Fruit fly (Drosophila melanogaster) whole organism, embryonic: ENCODE measurements around the gene CG14034.

ENCODE experiments used
- B-H1 ChIP-seq: fragments of 200-800 bp; sonication (Bioruptor generic); IDR thresholded peaks from 3 replicates; pipeline ENCODE4 v1.3.6; 2022; ENCODE audit warnings: missing biosample characterization, missing genetic modification characterization
- CG10654 ChIP-seq: fragments of 200-800 bp; sonication (Bioruptor generic); optimal IDR thresholded peaks from 2 replicates; lab custom pipeline; 2016; ENCODE audit warnings: missing biosample characterization, missing genetic modification characterization
- CG11398 ChIP-seq: fragments of 200-800 bp; sonication (Bioruptor generic); optimal IDR thresholded peaks from 2 replicates; lab custom pipeline; 2016; ENCODE audit warnings: missing biosample characterization, missing genetic modification characterization
- CG11456 ChIP-seq: fragments of 200-800 bp; sonication (Bioruptor generic); IDR thresholded peaks from 3 replicates; pipeline ENCODE4 v1.3.6; 2022; ENCODE audit warnings: missing biosample characterization, missing genetic modification characterization
- CG12236 ChIP-seq: fragments of 200-800 bp; sonication (Bioruptor generic); optimal IDR thresholded peaks from 2 replicates; lab custom pipeline; 2016; ENCODE audit warnings: missing biosample characterization, missing genetic modification characterization
- CG12769 ChIP-seq: fragments of 200-800 bp; sonication (Bioruptor generic); optimal IDR thresholded peaks from 2 replicates; lab custom pipeline; 2019; ENCODE audit warnings: missing biosample characterization, mild to moderate bottlenecking, missing genetic modification characterization, moderate library complexity
- CG13775 ChIP-seq: fragments of 200-800 bp; sonication (Bioruptor generic); optimal IDR thresholded peaks from 3 replicates; lab custom pipeline; 2017; ENCODE audit warnings: missing biosample characterization, mild to moderate bottlenecking, missing genetic modification characterization
- CG14014 ChIP-seq: fragments of 200-800 bp; sonication (Bioruptor generic); IDR thresholded peaks from 2 replicates; pipeline ENCODE4 v1.3.6; 2022; ENCODE audit warnings: missing biosample characterization, missing genetic modification characterization
- CG14965 ChIP-seq: fragments of 200-800 bp; sonication (Bioruptor generic); optimal IDR thresholded peaks from 2 replicates; lab custom pipeline; 2016; ENCODE audit warnings: missing biosample characterization, missing genetic modification characterization, borderline replicate concordance
- CG15011 ChIP-seq: fragments of 200-800 bp; sonication (Bioruptor generic); optimal IDR thresholded peaks from 3 replicates; lab custom pipeline; 2018; ENCODE audit warnings: missing biosample characterization, mild to moderate bottlenecking, missing genetic modification characterization
- CG15479 ChIP-seq: fragments of 200-800 bp; sonication (Bioruptor generic); optimal IDR thresholded peaks from 3 replicates; lab custom pipeline; 2019; ENCODE audit warnings: missing biosample characterization, mild to moderate bottlenecking, missing genetic modification characterization, moderate library complexity
- CG17829 ChIP-seq: fragments of 200-800 bp; optimal IDR thresholded peaks from 2 replicates; lab custom pipeline; 2019; ENCODE audit warnings: missing biosample characterization, mild to moderate bottlenecking, missing genetic modification characterization, moderate library complexity
- CG1832 ChIP-seq: fragments of 200-800 bp; sonication (Bioruptor generic); optimal IDR thresholded peaks from 2 replicates; lab custom pipeline; 2017; ENCODE audit warnings: missing biosample characterization, mild to moderate bottlenecking, missing genetic modification characterization, inconsistent platforms
- CG2116 ChIP-seq: fragments of 200-800 bp; sonication (Bioruptor generic); optimal IDR thresholded peaks from 3 replicates; lab custom pipeline; 2018; ENCODE audit warnings: missing biosample characterization, mild to moderate bottlenecking, missing genetic modification characterization
- CG30020 ChIP-seq: fragments of 200-800 bp; optimal IDR thresholded peaks from 2 replicates; lab custom pipeline; 2019; ENCODE audit warnings: missing biosample characterization, mild to moderate bottlenecking, missing genetic modification characterization, moderate library complexity
- CG4424 ChIP-seq: fragments of 200-800 bp; sonication (Bioruptor generic); optimal IDR thresholded peaks from 3 replicates; lab custom pipeline; 2016; ENCODE audit warnings: missing biosample characterization, missing genetic modification characterization
- CG6272 ChIP-seq: fragments of 200-800 bp; sonication (Bioruptor generic); IDR thresholded peaks from 2 replicates; pipeline ENCODE4 v1.3.6; 2022; ENCODE audit warnings: missing biosample characterization, missing genetic modification characterization
- CG6791 ChIP-seq: fragments of 200-800 bp; sonication (Bioruptor generic); IDR thresholded peaks from 3 replicates; pipeline ENCODE4 v1.3.6; 2022; ENCODE audit warnings: missing biosample characterization, missing genetic modification characterization; ENCODE audit not compliant: partially characterized antibody
- CG9609 ChIP-seq: fragments of 200-800 bp; sonication (Bioruptor generic); optimal IDR thresholded peaks from 3 replicates; lab custom pipeline; 2016; ENCODE audit warnings: missing biosample characterization, missing genetic modification characterization
- CG9817 ChIP-seq: fragments of 200-800 bp; sonication (Bioruptor generic); optimal IDR thresholded peaks from 2 replicates; lab custom pipeline; 2018; ENCODE audit warnings: missing biosample characterization, mild to moderate bottlenecking, missing genetic modification characterization, moderate library complexity
- CG9932 ChIP-seq: fragments of 200-800 bp; sonication (Bioruptor generic); IDR thresholded peaks from 2 replicates; pipeline ENCODE4 v1.3.6; 2022; ENCODE audit warnings: missing biosample characterization, missing genetic modification characterization
- CoRest ChIP-seq: fragments of 200-800 bp; sonication (Bioruptor generic); optimal IDR thresholded peaks from 3 replicates; lab custom pipeline; 2018; ENCODE audit warnings: missing biosample characterization, mild to moderate bottlenecking, missing genetic modification characterization, moderate library complexity
- E2f2 ChIP-seq: fragments of 200-800 bp; sonication (Bioruptor generic); IDR thresholded peaks from 2 replicates; pipeline ENCODE4 v1.3.6; 2022; ENCODE audit warnings: missing biosample characterization, missing genetic modification characterization
- Fer3 ChIP-seq: fragments of 200-800 bp; sonication (Bioruptor generic); optimal IDR thresholded peaks from 2 replicates; lab custom pipeline; 2018; ENCODE audit warnings: missing biosample characterization, mild to moderate bottlenecking, missing genetic modification characterization, moderate library complexity
- Gug ChIP-seq: fragments of 200-800 bp; sonication (Bioruptor generic); IDR thresholded peaks from 4 replicates; pipeline ENCODE4 v1.3.6; 2022; ENCODE audit warnings: missing biosample characterization, missing genetic modification characterization
- HHEX ChIP-seq: fragments of 200-800 bp; sonication (Bioruptor generic); optimal IDR thresholded peaks from 3 replicates; lab custom pipeline; 2017; ENCODE audit warnings: missing biosample characterization, mild to moderate bottlenecking, missing genetic modification characterization, missing genetic modification reagents
- Hr78 ChIP-seq, 2 experiments: fragments of 200-800 bp in 1 of 2; fragments of >200 bp in 1 of 2; sonication (Bioruptor generic) in 1 of 2; optimal IDR thresholded peaks; 2 replicates each; lab custom pipeline; 2017 to 2019; ENCODE audit warnings: missing biosample characterization in 2 of 2, missing genetic modification characterization in 2 of 2, mild to moderate bottlenecking in 1 of 2, moderate library complexity in 1 of 2
- Kr ChIP-seq: fragments of 200-800 bp; sonication (Bioruptor generic); optimal IDR thresholded peaks from 2 replicates; lab custom pipeline; 2017; ENCODE audit warnings: missing biosample characterization, mild to moderate bottlenecking, missing genetic modification characterization
- Meics ChIP-seq: fragments of 200-800 bp; sonication (Bioruptor generic); optimal IDR thresholded peaks from 2 replicates; lab custom pipeline; 2017; ENCODE audit warnings: missing biosample characterization, mild to moderate bottlenecking, missing genetic modification characterization
- Ravus ChIP-seq: fragments of 200-800 bp; sonication (Bioruptor generic); IDR thresholded peaks from 2 replicates; pipeline ENCODE4 v1.3.6; 2022; ENCODE audit warnings: missing biosample characterization, missing genetic modification characterization
- Sry-δ ChIP-seq: fragments of 200-800 bp; sonication (Bioruptor generic); optimal IDR thresholded peaks from 2 replicates; lab custom pipeline; 2016; ENCODE audit warnings: missing biosample characterization, missing genetic modification characterization
- abd-A ChIP-seq: fragments of 200-800 bp; sonication (Bioruptor generic); optimal IDR thresholded peaks from 3 replicates; lab custom pipeline; 2019; ENCODE audit warnings: missing biosample characterization, mild to moderate bottlenecking, missing genetic modification characterization, moderate library complexity
- ash1 ChIP-seq: fragments of 200-800 bp; sonication (Bioruptor generic); optimal IDR thresholded peaks from 2 replicates; lab custom pipeline; 2018; ENCODE audit warnings: missing biosample characterization, mild to moderate bottlenecking, missing genetic modification characterization
- btn ChIP-seq: fragments of 200-800 bp; sonication (Bioruptor generic); optimal IDR thresholded peaks from 2 replicates; lab custom pipeline; 2016; ENCODE audit warnings: missing biosample characterization, missing genetic modification characterization
- caup ChIP-seq: fragments of 200-800 bp; sonication (Bioruptor generic); optimal IDR thresholded peaks from 3 replicates; lab custom pipeline; 2017; ENCODE audit warnings: missing biosample characterization, mild to moderate bottlenecking, missing genetic modification characterization, moderate library complexity; ENCODE audit not compliant: severe bottlenecking
- chm ChIP-seq: fragments of 200-800 bp; sonication (Bioruptor generic); IDR thresholded peaks from 2 replicates; pipeline ENCODE4 v1.3.6; 2022; ENCODE audit warnings: missing biosample characterization, missing genetic modification characterization
- disco-r ChIP-seq: fragments of 200-800 bp; sonication (Bioruptor generic); optimal IDR thresholded peaks from 2 replicates; lab custom pipeline; 2016; ENCODE audit warnings: missing biosample characterization, missing genetic modification characterization
- hbn ChIP-seq: fragments of 200-800 bp; sonication (Bioruptor generic); IDR thresholded peaks from 2 replicates; pipeline ENCODE4 v1.3.6; 2022; ENCODE audit warnings: missing biosample characterization, missing genetic modification characterization; ENCODE audit not compliant: partially characterized antibody
- jing ChIP-seq: fragments of 200-800 bp; sonication (Bioruptor generic); optimal IDR thresholded peaks from 2 replicates; lab custom pipeline; 2018; ENCODE audit warnings: missing biosample characterization, mild to moderate bottlenecking, missing genetic modification characterization
- kah ChIP-seq: fragments of 200-800 bp; sonication (Bioruptor generic); optimal IDR thresholded peaks from 2 replicates; lab custom pipeline; 2018; ENCODE audit warnings: missing biosample characterization, mild to moderate bottlenecking, missing genetic modification characterization
- ken ChIP-seq: fragments of 200-800 bp; sonication (Bioruptor generic); IDR thresholded peaks from 3 replicates; pipeline ENCODE4 v1.3.6; 2022; ENCODE audit warnings: missing biosample characterization, missing genetic modification characterization
- mld ChIP-seq: fragments of 200-800 bp; sonication (Bioruptor generic); IDR thresholded peaks from 3 replicates; pipeline ENCODE4 v1.3.6; 2022; ENCODE audit warnings: missing biosample characterization, missing genetic modification characterization; ENCODE audit not compliant: partially characterized antibody
- oc ChIP-seq: fragments of 200-800 bp; sonication (Bioruptor generic); optimal IDR thresholded peaks from 2 replicates; lab custom pipeline; 2018; ENCODE audit warnings: missing biosample characterization, mild to moderate bottlenecking, missing genetic modification characterization, moderate library complexity
- ranshi ChIP-seq: fragments of 200-800 bp; sonication (Bioruptor generic); IDR thresholded peaks from 2 replicates; pipeline ENCODE4 v1.3.6; 2022; ENCODE audit warnings: missing biosample characterization, missing genetic modification characterization
- seq ChIP-seq: fragments of 200-800 bp; sonication (Bioruptor generic); IDR thresholded peaks from 2 replicates; pipeline ENCODE4 v1.3.6; 2022; ENCODE audit warnings: missing biosample characterization, missing genetic modification characterization
- shn ChIP-seq: fragments of 200-800 bp; sonication (Bioruptor generic); optimal IDR thresholded peaks from 3 replicates; lab custom pipeline; 2016; ENCODE audit warnings: missing biosample characterization, missing genetic modification characterization
- sima ChIP-seq: fragments of 200-800 bp; sonication (Bioruptor generic); optimal IDR thresholded peaks from 2 replicates; lab custom pipeline; 2016; ENCODE audit warnings: missing biosample characterization, missing genetic modification characterization
- sr ChIP-seq: fragments of 200-800 bp; sonication (Bioruptor generic); IDR thresholded peaks from 3 replicates; pipeline ENCODE4 v1.3.6; 2022; ENCODE audit warnings: missing biosample characterization, missing genetic modification characterization
- wor ChIP-seq: fragments of 200-800 bp; sonication (Bioruptor generic); IDR thresholded peaks from 2 replicates; pipeline ENCODE4 v1.3.6; 2022; ENCODE audit warnings: missing biosample characterization, missing genetic modification characterization
- z ChIP-seq: fragments of 200-800 bp; sonication (Bioruptor generic); IDR thresholded peaks from 3 replicates; pipeline ENCODE4 v1.3.6; 2022; ENCODE audit warnings: missing biosample characterization, missing genetic modification characterization
- zf30C ChIP-seq: fragments of 200-800 bp; sonication (Bioruptor generic); optimal IDR thresholded peaks from 3 replicates; lab custom pipeline; 2018; ENCODE audit warnings: missing biosample characterization, mild to moderate bottlenecking, missing genetic modification characterization

The CG14034 gene

dm6 chr2L:5196684-5197083, 19.7 kb downstream of the CG14034 start (continued):
- TF ChIP-seq HHEX (GFP tag; lab: Kevin White, UChicago) (peak; percentile 75), Fer3 (tag; lab: Kevin White, UChicago) (no peak), kah (GFP tag; lab: Kevin White, UChicago) (peak; percentile 52), CG15479 (GFP tag; lab: Kevin White, UChicago) (no peak), CG17829 (tag; lab: Kevin White, UChicago) (no peak), E2f2 (GFP tag; lab: Robert Waterston, UW) (peak; percentile 45; the same call in 1 of the 2 replicates), CG11398 (GFP tag; lab: Kevin White, UChicago) (no peak), seq (peak; percentile 67; the same call in 1 of the 2 replicates), CG11456 (GFP tag; lab: Robert Waterston, UW) (no peak), CG12236 (GFP tag; lab: Kevin White, UChicago) (no peak), hbn (GFP tag; lab: Robert Waterston, UW) (no peak), CG15011 (GFP tag; lab: Kevin White, UChicago) (no peak), Meics (GFP tag; lab: Kevin White, UChicago) (peak; percentile 51), chm (GFP tag; lab: Robert Waterston, UW) (no peak), CG13775 (no peak), zf30C (GFP tag; lab: Kevin White, UChicago) (no peak), wor (GFP tag; lab: Robert Waterston, UW) (no peak), Sry-δ (GFP tag; lab: Kevin White, UChicago) (no peak), Kr (GFP tag; lab: Kevin White, UChicago) (no peak), ranshi (GFP tag; lab: Robert Waterston, UW) (peak; percentile 41; the same call in 1 of the 2 replicates), sima (GFP tag; lab: Kevin White, UChicago) (no peak), ken (GFP tag; lab: Robert Waterston, UW) (no peak), disco-r (GFP tag; lab: Kevin White, UChicago) (no peak), abd-A (no peak), mld (GFP tag; lab: Robert Waterston, UW) (no peak), CG1832 (no peak), CG9609 (GFP tag; lab: Kevin White, UChicago) (no peak), CG12769 (no peak), B-H1 (GFP tag; lab: Robert Waterston, UW) (no peak; the same call in 2 of the 3 replicates), CG30020 (tag; lab: Kevin White, UChicago) (no peak), jing (GFP tag; lab: Kevin White, UChicago) (no peak), Hr78 (GFP tag; optimal IDR thresholded peaks at IDR 0.05; lab: Kevin White, UChicago) (peak in 1 of 2 experiments; percentile 41), CoRest (no peak), sr (GFP tag; lab: Robert Waterston, UW) (0 out of 3 replicates have a peak, but pooled peaks have one; percentile 30), caup (GFP tag; lab: Kevin White, UChicago) (peak; percentile 75), CG6791 (no peak), z (no peak), CG9932 (GFP tag; lab: Robert Waterston, UW) (peak; percentile 42), CG2116 (no peak), CG14965 (GFP tag; lab: Kevin White, UChicago) (no peak), CG14014 (GFP tag; lab: Robert Waterston, UW) (peak; percentile 77; the same call in 1 of the 2 replicates), CG4424 (GFP tag; lab: Kevin White, UChicago) (peak; percentile 6), ash1 (GFP tag; lab: Kevin White, UChicago) (peak; percentile 59), CG10654 (GFP tag; lab: Kevin White, UChicago) (no peak), Ravus (GFP tag; lab: Robert Waterston, UW) (no peak), shn (GFP tag; lab: Kevin White, UChicago) (no peak), CG9817 (tag; lab: Kevin White, UChicago) (no peak), oc (tag; lab: Kevin White, UChicago) (no peak), CG6272 (GFP tag; lab: Robert Waterston, UW) (no peak), Gug (GFP tag; lab: Robert Waterston, UW) (no peak), btn (GFP tag; lab: Kevin White, UChicago) (no peak)
